Worm (Caenorhabditis elegans) whole organism, dauer: Measurements from ENCODE around the gene C08F11.3.

Experiments
- unc-62 ChIP-seq: sonication (generic microtip); optimal IDR thresholded peaks from 2 replicates; lab custom pipeline; 2017; ENCODE audit warnings: missing biosample characterization, missing genetic modification reagents, missing genetic modification characterization

Gene C08F11.3

ce11 chrIV:13666849-13667430, 47.6 kb downstream of the C08F11.3 start, which contains the start of gene fbxa-215:
Gene fbxa-215 (minus strand): TSS chrIV:13666909.
- TF ChIP-seq unc-62, result no peak
